Fruit fly (Drosophila melanogaster) whole organism, embryonic: ENCODE data around the gene Atg2.

Experiments used
- Atf-2 ChIP-seq: fragments of 200-800 bp; sonication (Bioruptor generic); optimal IDR thresholded peaks from 2 replicates; lab custom pipeline; 2016; ENCODE audit warnings: missing biosample characterization, missing genetic modification characterization
- Atf6 ChIP-seq: fragments of 200-800 bp; sonication (Bioruptor generic); IDR thresholded peaks from 2 replicates; pipeline ENCODE4 v1.3.6; 2022; ENCODE audit warnings: missing biosample characterization, missing genetic modification characterization
- CG11695 ChIP-seq: fragments of 200-800 bp; sonication (Bioruptor generic); IDR thresholded peaks from 3 replicates; pipeline ENCODE4 v1.3.6; 2022; ENCODE audit warnings: missing biosample characterization, missing genetic modification characterization
- CG11696 ChIP-seq: fragments of 200-800 bp; sonication (Bioruptor generic); IDR thresholded peaks from 2 replicates; pipeline ENCODE4 v1.3.6; 2022; ENCODE audit warnings: missing biosample characterization, missing genetic modification characterization
- CG12071 ChIP-seq: fragments of 200-800 bp; sonication (Bioruptor generic); optimal IDR thresholded peaks from 3 replicates; lab custom pipeline; 2018; ENCODE audit warnings: missing biosample characterization, mild to moderate bottlenecking, missing genetic modification characterization
- CG12104 ChIP-seq: fragments of 200-800 bp; sonication (Bioruptor generic); optimal IDR thresholded peaks from 3 replicates; lab custom pipeline; 2016; ENCODE audit warnings: missing biosample characterization, missing genetic modification characterization
- CG14050 ChIP-seq: fragments of 200-800 bp; sonication (Bioruptor generic); IDR thresholded peaks from 3 replicates; pipeline ENCODE4 v1.3.6; 2022; ENCODE audit warnings: missing biosample characterization, missing genetic modification characterization
- CG15601 ChIP-seq: fragments of 200-800 bp; sonication (Bioruptor generic); optimal IDR thresholded peaks from 3 replicates; lab custom pipeline; 2019; ENCODE audit warnings: missing biosample characterization, mild to moderate bottlenecking, missing genetic modification characterization, moderate library complexity
- CG17186 ChIP-seq: fragments of 200-800 bp; sonication (Bioruptor generic); optimal IDR thresholded peaks from 3 replicates; lab custom pipeline; 2017; ENCODE audit warnings: missing biosample characterization, missing genetic modification reagents, missing genetic modification characterization
- CG31365 ChIP-seq: fragments of 200-800 bp; sonication (Bioruptor generic); optimal IDR thresholded peaks from 2 replicates; lab custom pipeline; 2018; ENCODE audit warnings: missing biosample characterization, mild to moderate bottlenecking, missing genetic modification characterization
- CG32772 ChIP-seq: fragments of 200-800 bp; sonication (Bioruptor generic); IDR thresholded peaks from 2 replicates; pipeline ENCODE4 v1.3.6; 2022; ENCODE audit warnings: missing biosample characterization, missing genetic modification characterization
- CG3281 ChIP-seq: fragments of 200-800 bp; sonication (Bioruptor generic); optimal IDR thresholded peaks from 3 replicates; lab custom pipeline; 2017; ENCODE audit warnings: missing biosample characterization, mild to moderate bottlenecking, missing genetic modification characterization
- CG3407 ChIP-seq: fragments of 200-800 bp; sonication (Bioruptor generic); optimal IDR thresholded peaks from 2 replicates; lab custom pipeline; 2018; ENCODE audit warnings: missing biosample characterization, mild to moderate bottlenecking, missing genetic modification characterization
- CG6254 ChIP-seq: fragments of 200-800 bp; sonication (Bioruptor generic); optimal IDR thresholded peaks from 3 replicates; lab custom pipeline; 2017; ENCODE audit warnings: mild to moderate bottlenecking, missing biosample characterization, missing genetic modification reagents, missing genetic modification characterization
- CG6272 ChIP-seq: fragments of 200-800 bp; sonication (Bioruptor generic); IDR thresholded peaks from 2 replicates; pipeline ENCODE4 v1.3.6; 2022; ENCODE audit warnings: missing biosample characterization, missing genetic modification characterization
- CG7745 ChIP-seq: fragments of 200-800 bp; sonication (Bioruptor generic); optimal IDR thresholded peaks from 2 replicates; lab custom pipeline; 2018; ENCODE audit warnings: missing biosample characterization, mild to moderate bottlenecking, missing genetic modification characterization, moderate library complexity
- CG7987 ChIP-seq: fragments of 200-800 bp; sonication (Bioruptor generic); optimal IDR thresholded peaks from 2 replicates; lab custom pipeline; 2018; ENCODE audit warnings: missing biosample characterization, mild to moderate bottlenecking, missing genetic modification characterization, moderate library complexity
- CG8290 ChIP-seq, 3 experiments: fragments of 200-800 bp; sonication (Bioruptor generic); optimal IDR thresholded peaks; 2 replicates each; lab custom pipeline; 2016 to 2019; ENCODE audit warnings: missing biosample characterization in 3 of 3, missing genetic modification characterization in 3 of 3, mild to moderate bottlenecking in 2 of 3, moderate library complexity in 1 of 3
- CG9727 ChIP-seq: fragments of 200-800 bp; sonication (Bioruptor generic); optimal IDR thresholded peaks from 3 replicates; lab custom pipeline; 2017; ENCODE audit warnings: missing biosample characterization, mild to moderate bottlenecking, missing genetic modification characterization
- CG9876 ChIP-seq: fragments of 200-800 bp; sonication (Bioruptor generic); optimal IDR thresholded peaks from 2 replicates; lab custom pipeline; 2016; ENCODE audit warnings: missing biosample characterization, missing genetic modification characterization
- Deaf1 ChIP-seq: fragments of 200-800 bp; optimal IDR thresholded peaks from 3 replicates; lab custom pipeline; 2019; ENCODE audit warnings: missing biosample characterization, mild to moderate bottlenecking, missing genetic modification characterization, moderate library complexity
- Dref ChIP-seq: fragments of 200-800 bp; sonication (Bioruptor generic); IDR thresholded peaks from 2 replicates; pipeline ENCODE4 v1.3.6; 2022; ENCODE audit warnings: missing biosample characterization, missing genetic modification characterization
- HLHmδ ChIP-seq: fragments of 200-800 bp; sonication (Bioruptor generic); optimal IDR thresholded peaks from 2 replicates; lab custom pipeline; 2018; ENCODE audit warnings: missing biosample characterization, mild to moderate bottlenecking, missing genetic modification characterization, moderate library complexity
- Hey ChIP-seq: fragments of 200-800 bp; sonication (Bioruptor generic); optimal IDR thresholded peaks from 3 replicates; lab custom pipeline; 2018; ENCODE audit warnings: missing biosample characterization, mild to moderate bottlenecking, missing genetic modification characterization
- Hmx ChIP-seq: fragments of 200-800 bp; sonication (Bioruptor generic); optimal IDR thresholded peaks from 2 replicates; lab custom pipeline; 2016; ENCODE audit warnings: missing biosample characterization, missing genetic modification characterization
- Hr3 ChIP-seq: fragments of 200-800 bp; sonication (Bioruptor generic); optimal IDR thresholded peaks from 3 replicates; lab custom pipeline; 2016; ENCODE audit warnings: missing biosample characterization, missing genetic modification characterization
- NK7.1 ChIP-seq: fragments of 200-800 bp; sonication (Bioruptor generic); optimal IDR thresholded peaks from 3 replicates; lab custom pipeline; 2016; ENCODE audit warnings: missing biosample characterization, missing genetic modification characterization
- Opbp ChIP-seq: fragments of 200-800 bp; sonication (Bioruptor generic); IDR thresholded peaks from 3 replicates; pipeline ENCODE4 v1.3.6; 2022; ENCODE audit warnings: missing biosample characterization, missing genetic modification characterization; ENCODE audit not compliant: partially characterized antibody
- Pdp1 ChIP-seq, 2 experiments: fragments of 200-800 bp; sonication (Bioruptor generic); optimal IDR thresholded peaks; 3 replicates each; lab custom pipeline; 2016; ENCODE audit warnings: missing biosample characterization in 2 of 2, missing genetic modification characterization in 2 of 2, mild to moderate bottlenecking in 1 of 2, moderate library complexity in 1 of 2
- TFAM ChIP-seq: fragments of 200-800 bp; sonication (Bioruptor generic); optimal IDR thresholded peaks from 2 replicates; lab custom pipeline; 2017; ENCODE audit warnings: missing biosample characterization, missing genetic modification characterization, inconsistent platforms
- Taf1 ChIP-seq: fragments of 200-800 bp; sonication (Bioruptor generic); IDR thresholded peaks from 2 replicates; pipeline ENCODE4 v1.3.6; 2022; ENCODE audit warnings: missing biosample characterization, missing genetic modification characterization
- ac ChIP-seq: fragments of 200-800 bp; sonication (Bioruptor generic); optimal IDR thresholded peaks from 3 replicates; lab custom pipeline; 2017; ENCODE audit warnings: missing biosample characterization, mild to moderate bottlenecking, missing genetic modification characterization
- cad ChIP-seq: fragments of >200 bp; optimal IDR thresholded peaks from 2 replicates; lab custom pipeline; 2017; ENCODE audit warnings: missing biosample characterization, missing genetic modification characterization
- chm ChIP-seq: fragments of 200-800 bp; sonication (Bioruptor generic); IDR thresholded peaks from 2 replicates; pipeline ENCODE4 v1.3.6; 2022; ENCODE audit warnings: missing biosample characterization, missing genetic modification characterization
- crc ChIP-seq: fragments of 200-800 bp; sonication (Bioruptor generic); optimal IDR thresholded peaks from 2 replicates; lab custom pipeline; 2016; ENCODE audit warnings: missing biosample characterization, missing genetic modification characterization
- esg ChIP-seq: fragments of 200-800 bp; sonication (Bioruptor generic); conservative IDR thresholded peaks from 2 replicates; pipeline ENCODE4 v1.3.6; 2022; ENCODE audit warnings: missing biosample characterization, missing genetic modification characterization
- grn ChIP-seq: fragments of 200-800 bp; sonication (Bioruptor generic); optimal IDR thresholded peaks from 3 replicates; lab custom pipeline; 2017; ENCODE audit warnings: missing biosample characterization, missing genetic modification characterization
- gsb ChIP-seq: fragments of 200-800 bp; sonication (Bioruptor generic); IDR thresholded peaks from 2 replicates; pipeline ENCODE4 v1.3.6; 2022; ENCODE audit warnings: missing biosample characterization, missing genetic modification characterization
- insv ChIP-seq, 2 experiments: fragments of 200-800 bp; sonication (Bioruptor generic); optimal IDR thresholded peaks; 3 replicates each; lab custom pipeline; 2016 to 2018; ENCODE audit warnings: missing biosample characterization in 2 of 2, missing genetic modification characterization in 2 of 2
- inv ChIP-seq: fragments of 200-800 bp; sonication (Bioruptor generic); IDR thresholded peaks from 2 replicates; pipeline ENCODE4 v1.3.6; 2022; ENCODE audit warnings: missing biosample characterization, missing genetic modification characterization; ENCODE audit not compliant: partially characterized antibody
- jigr1 ChIP-seq: fragments of 200-800 bp; sonication (Bioruptor generic); IDR thresholded peaks from 3 replicates; pipeline ENCODE4 v1.3.6; 2022; ENCODE audit warnings: missing biosample characterization, missing genetic modification characterization
- lola ChIP-seq, 3 experiments: fragments of >200 bp in 2 of 3; fragments of 200-800 bp in 1 of 3; sonication (Bioruptor generic) in 1 of 3; optimal IDR thresholded peaks; 2 replicates each; lab custom pipeline; 2017 to 2019; ENCODE audit warnings: missing biosample characterization in 3 of 3, missing genetic modification characterization in 3 of 3, mild to moderate bottlenecking in 1 of 3, moderate library complexity in 1 of 3
- maf-S ChIP-seq: fragments of 200-800 bp; sonication (Bioruptor generic); optimal IDR thresholded peaks from 2 replicates; lab custom pipeline; 2016; ENCODE audit warnings: missing biosample characterization, missing genetic modification characterization
- onecut ChIP-seq: fragments of 200-800 bp; sonication (Bioruptor generic); IDR thresholded peaks from 2 replicates; pipeline ENCODE4 v1.3.6; 2022; ENCODE audit warnings: missing biosample characterization, missing genetic modification characterization
- org-1 ChIP-seq: fragments of 200-800 bp; sonication (Bioruptor generic); optimal IDR thresholded peaks from 2 replicates; lab custom pipeline; 2017; ENCODE audit warnings: missing biosample characterization, missing genetic modification characterization
- row ChIP-seq: fragments of 200-800 bp; sonication (Bioruptor generic); IDR thresholded peaks from 3 replicates; pipeline ENCODE4 v1.3.6; 2022; ENCODE audit warnings: missing biosample characterization, missing genetic modification characterization
- schlank ChIP-seq: fragments of 200-800 bp; sonication (Bioruptor generic); optimal IDR thresholded peaks from 2 replicates; lab custom pipeline; 2018; ENCODE audit warnings: missing biosample characterization, mild to moderate bottlenecking, missing genetic modification characterization
- sens ChIP-seq: fragments of 200-800 bp; sonication (Bioruptor generic); peaks from one replicate; lab custom pipeline; 2016; ENCODE audit warnings: missing biosample characterization, missing genetic modification characterization
- sima ChIP-seq: fragments of 200-800 bp; sonication (Bioruptor generic); optimal IDR thresholded peaks from 2 replicates; lab custom pipeline; 2016; ENCODE audit warnings: missing biosample characterization, missing genetic modification characterization
- sisA ChIP-seq: fragments of 200-800 bp; sonication (Bioruptor generic); IDR thresholded peaks from 2 replicates; pipeline ENCODE4 v1.3.6; 2022; ENCODE audit warnings: missing biosample characterization, missing genetic modification characterization
- slbo ChIP-seq: fragments of 200-800 bp; sonication (Bioruptor generic); IDR thresholded peaks from 2 replicates; pipeline ENCODE4 v1.3.6; 2022; ENCODE audit warnings: missing biosample characterization, missing genetic modification characterization

Gene Atg2

DNA sequence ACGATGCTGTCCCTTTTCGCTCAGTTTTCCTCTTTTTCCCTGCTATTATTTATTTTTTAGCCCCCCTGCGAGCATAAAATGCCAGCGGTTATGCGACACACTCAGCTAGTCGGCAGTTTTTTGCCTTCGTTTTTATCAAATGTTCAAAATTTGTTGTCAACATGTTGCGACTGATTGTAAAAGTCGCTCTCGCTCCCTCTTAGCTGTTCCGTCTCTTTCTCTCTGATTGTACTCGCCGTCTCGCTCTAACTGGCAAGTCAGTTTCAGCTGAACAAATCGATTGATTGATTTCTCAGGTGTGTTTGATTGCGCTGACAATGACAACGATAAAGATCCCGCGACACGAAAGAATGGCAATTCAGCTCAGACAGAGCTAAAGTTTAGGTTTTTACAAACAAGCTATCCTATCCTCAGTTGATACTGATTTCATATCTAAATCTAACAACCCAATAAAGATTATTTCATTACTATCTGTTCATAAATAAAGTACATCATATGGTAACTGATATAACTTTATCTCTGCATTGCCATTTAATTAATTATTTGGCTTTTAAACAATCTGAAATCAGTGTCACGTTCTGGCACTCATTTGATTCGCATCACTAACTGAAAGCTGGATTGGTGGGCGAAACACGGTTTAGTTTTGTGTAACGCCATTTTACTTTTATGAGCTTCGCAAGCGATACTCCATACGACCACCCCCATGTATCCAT, 28.3 kb upstream of the Atg2 start (continued):
- TF ChIP-seq Opbp (GFP tag; lab: Robert Waterston, UW) (no peak), ac (GFP tag; lab: Kevin White, UChicago) (no peak), CG3281 (GFP tag; lab: Kevin White, UChicago) (no peak), CG31365 (tag; lab: Kevin White, UChicago) (no peak), jigr1 (GFP tag; lab: Robert Waterston, UW) (no peak), cad (GFP tag; lab: Kevin White, UChicago) (no peak), CG17186 (GFP tag; lab: Kevin White, UChicago) (no peak), CG8290 (GFP tag; optimal IDR thresholded peaks at IDR 0.05; lab: Kevin White, UChicago) (no peak), CG8290 (tag; optimal IDR thresholded peaks at IDR 0.05; lab: Kevin White, UChicago) (no peak), lola (GFP tag; optimal IDR thresholded peaks at IDR 0.05; lab: Kevin White, UChicago) (no peak), CG32772 (GFP tag; lab: Robert Waterston, UW) (no peak), Pdp1 (GFP tag; optimal IDR thresholded peaks at IDR 0.05; lab: Kevin White, UChicago) (peak in 1 of 2 experiments; percentile 13), maf-S (no peak), Atf-2 (no peak), CG7987 (GFP tag; lab: Kevin White, UChicago) (peak; percentile 10), sisA (GFP tag; lab: Robert Waterston, UW) (no peak), schlank (tag; lab: Kevin White, UChicago) (no peak), Dref (GFP tag; lab: Robert Waterston, UW) (no peak), Hmx (no peak), CG3407 (GFP tag; lab: Kevin White, UChicago) (no peak), NK7.1 (GFP tag; lab: Kevin White, UChicago) (no peak), CG14050 (GFP tag; lab: Robert Waterston, UW) (no peak), CG6272 (GFP tag; lab: Robert Waterston, UW) (no peak), CG11695 (GFP tag; lab: Robert Waterston, UW) (no peak), CG11696 (GFP tag; lab: Robert Waterston, UW) (no peak), crc (GFP tag; lab: Kevin White, UChicago) (no peak), CG12104 (GFP tag; lab: Kevin White, UChicago) (no peak), Atf6 (GFP tag; lab: Robert Waterston, UW) (no peak), TFAM (GFP tag; lab: Kevin White, UChicago) (no peak), Deaf1 (tag; lab: Kevin White, UChicago) (peak; percentile 45), inv (GFP tag; lab: Robert Waterston, UW) (no peak), Hey (no peak), org-1 (GFP tag; lab: Kevin White, UChicago) (no peak), sima (no peak), CG9727 (GFP tag; lab: Kevin White, UChicago) (no peak), chm (GFP tag; lab: Robert Waterston, UW) (0 out of 2 replicates have a peak, but pooled peaks have one; percentile 28), CG6254 (GFP tag; lab: Kevin White, UChicago) (no peak), row (GFP tag; lab: Robert Waterston, UW) (no peak), grn (GFP tag; lab: Kevin White, UChicago) (peak; percentile 86), Taf1 (GFP tag; lab: Robert Waterston, UW) (no peak), CG7745 (tag; lab: Kevin White, UChicago) (no peak), onecut (GFP tag; lab: Robert Waterston, UW) (peak; percentile 91), slbo (GFP tag; lab: Robert Waterston, UW) (no peak), sens (GFP tag; lab: Kevin White, UChicago) (peak; percentile 25), gsb (GFP tag; lab: Robert Waterston, UW) (no peak), CG15601 (tag; lab: Kevin White, UChicago) (no peak), insv (GFP tag; optimal IDR thresholded peaks at IDR 0.05; lab: Kevin White, UChicago) (no peak), CG12071 (GFP tag; lab: Kevin White, UChicago) (peak; percentile 28), HLHmδ (no peak), Hr3 (GFP tag; lab: Kevin White, UChicago) (no peak), CG9876 (GFP tag; lab: Kevin White, UChicago) (no peak), esg (no peak)
